Worm (Caenorhabditis elegans): ENCODE data around the gene spe-27.

ce11 chrIV:5850765-5851377, 14.8 kb downstream of the spe-27 start:
- TF ChIP-seq W03F9.2 (tag; optimal IDR thresholded peaks at IDR 0.05), result no peak
- no peak for TF ChIP-seq him-1 (tag; optimal IDR thresholded peaks at IDR 0.05)
